Fruit fly (Drosophila melanogaster) whole organism, prepupa: ENCODE measurements around the gene kumpel.

Source experiments
- Blimp-1 ChIP-seq: fragments of 200-800 bp; sonication (Bioruptor generic); optimal IDR thresholded peaks from 3 replicates; lab custom pipeline; 2017; ENCODE audit warnings: missing biosample characterization, missing genetic modification characterization, mild to moderate bottlenecking, moderate library complexity, missing genetic modification reagents
- CG10631 ChIP-seq: fragments of 200-800 bp; sonication (Bioruptor generic); optimal IDR thresholded peaks from 2 replicates; lab custom pipeline; 2016; ENCODE audit warnings: missing biosample characterization, missing genetic modification characterization
- CG11294 ChIP-seq: fragments of 200-800 bp; sonication (Bioruptor generic); IDR thresholded peaks from 2 replicates; pipeline ENCODE4 v1.3.6; 2022; ENCODE audit warnings: missing biosample characterization, missing genetic modification characterization
- CG11762 ChIP-seq: fragments of 200-800 bp; sonication (Bioruptor generic); optimal IDR thresholded peaks from 3 replicates; lab custom pipeline; 2016; ENCODE audit warnings: missing biosample characterization, missing genetic modification characterization; ENCODE audit not compliant: insufficient read depth
- CG15336 ChIP-seq: fragments of 200-800 bp; sonication (Bioruptor generic); IDR thresholded peaks from 2 replicates; pipeline ENCODE4 v1.3.6; 2022; ENCODE audit warnings: missing biosample characterization, missing genetic modification characterization
- CG1621 ChIP-seq: fragments of 200-800 bp; sonication (Bioruptor generic); optimal IDR thresholded peaks from 3 replicates; lab custom pipeline; 2018; ENCODE audit warnings: missing biosample characterization, mild to moderate bottlenecking, missing genetic modification characterization
- CG16779 ChIP-seq: fragments of 200-800 bp; sonication (Bioruptor generic); optimal IDR thresholded peaks from 3 replicates; lab custom pipeline; 2017; ENCODE audit warnings: missing biosample characterization, mild to moderate bottlenecking, missing genetic modification characterization
- CG3919 ChIP-seq: fragments of 200-800 bp; sonication (Bioruptor generic); optimal IDR thresholded peaks from 3 replicates; lab custom pipeline; 2016; ENCODE audit warnings: missing biosample characterization, missing genetic modification characterization
- CG6163 ChIP-seq: fragments of 200-800 bp; sonication (Bioruptor generic); IDR thresholded peaks from 3 replicates; pipeline ENCODE4 v1.3.6; 2022; ENCODE audit warnings: missing biosample characterization, missing genetic modification characterization
- CG6792 ChIP-seq: fragments of 200-800 bp; sonication (Bioruptor generic); optimal IDR thresholded peaks from 3 replicates; lab custom pipeline; 2016; ENCODE audit warnings: missing biosample characterization, missing genetic modification characterization
- CG6808 ChIP-seq: fragments of 200-800 bp; sonication (Bioruptor generic); optimal IDR thresholded peaks from 3 replicates; lab custom pipeline; 2017; ENCODE audit warnings: missing biosample characterization, missing genetic modification characterization, mild to moderate bottlenecking, moderate library complexity, missing genetic modification reagents
- CG6854 ChIP-seq: fragments of 200-800 bp; sonication (Bioruptor generic); optimal IDR thresholded peaks from 2 replicates; lab custom pipeline; 2017; ENCODE audit warnings: missing biosample characterization, mild to moderate bottlenecking, missing genetic modification characterization
- CG7368 ChIP-seq: fragments of 200-800 bp; sonication (Bioruptor generic); optimal IDR thresholded peaks from 3 replicates; lab custom pipeline; 2016; ENCODE audit warnings: missing biosample characterization, missing genetic modification characterization
- CG8119 ChIP-seq: fragments of 200-800 bp; sonication (Bioruptor generic); IDR thresholded peaks from 3 replicates; pipeline ENCODE4 v1.3.6; 2022; ENCODE audit warnings: missing biosample characterization, missing genetic modification characterization
- CG8319 ChIP-seq: fragments of 200-800 bp; sonication (Bioruptor generic); optimal IDR thresholded peaks from 3 replicates; lab custom pipeline; 2016; ENCODE audit warnings: missing biosample characterization, missing genetic modification characterization
- CG8632 ChIP-seq: fragments of 200-800 bp; sonication (Bioruptor generic); optimal IDR thresholded peaks from 3 replicates; lab custom pipeline; 2016; ENCODE audit warnings: missing biosample characterization, missing genetic modification characterization
- CG9139 ChIP-seq: fragments of 200-800 bp; sonication (Bioruptor generic); optimal IDR thresholded peaks from 3 replicates; lab custom pipeline; 2017; ENCODE audit warnings: missing biosample characterization, mild to moderate bottlenecking, missing genetic modification characterization
- Eip75B ChIP-seq: fragments of 200-800 bp; sonication (Bioruptor generic); optimal IDR thresholded peaks from 3 replicates; lab custom pipeline; 2016; ENCODE audit warnings: missing biosample characterization, missing genetic modification characterization
- Eip78C ChIP-seq: fragments of 200-800 bp; sonication (Bioruptor generic); peaks from one replicate; lab custom pipeline; 2016; ENCODE audit warnings: missing biosample characterization, missing genetic modification characterization
- Eip93F ChIP-seq: fragments of 200-800 bp; sonication (Bioruptor generic); optimal IDR thresholded peaks from 2 replicates; lab custom pipeline; 2016; ENCODE audit warnings: missing biosample characterization, mild to moderate bottlenecking, missing genetic modification characterization
- Ets21C ChIP-seq: fragments of 200-800 bp; sonication (Bioruptor generic); optimal IDR thresholded peaks from 3 replicates; lab custom pipeline; 2016; ENCODE audit warnings: missing biosample characterization, missing genetic modification characterization
- Ets96B ChIP-seq: fragments of 200-800 bp; optimal IDR thresholded peaks from 2 replicates; lab custom pipeline; 2019; ENCODE audit warnings: missing biosample characterization, mild to moderate bottlenecking, missing genetic modification characterization, moderate library complexity
- Gug ChIP-seq: fragments of 200-800 bp; sonication (Bioruptor generic); IDR thresholded peaks from 2 replicates; pipeline ENCODE4 v1.3.6; 2022; ENCODE audit warnings: missing biosample characterization, missing genetic modification characterization
- Hr38 ChIP-seq: sonication (Bioruptor generic); optimal IDR thresholded peaks from 2 replicates; lab custom pipeline; 2016; ENCODE audit warnings: missing biosample characterization, missing genetic modification characterization
- Hr4 ChIP-seq: fragments of 200-800 bp; sonication (Bioruptor generic); optimal IDR thresholded peaks from 3 replicates; lab custom pipeline; 2016; ENCODE audit warnings: missing biosample characterization, missing genetic modification characterization
- Lpt ChIP-seq: fragments of 200-800 bp; sonication (Bioruptor generic); optimal IDR thresholded peaks from 3 replicates; lab custom pipeline; 2016; ENCODE audit warnings: missing biosample characterization, missing genetic modification characterization
- OdsH ChIP-seq: fragments of 200-800 bp; sonication (Bioruptor generic); optimal IDR thresholded peaks from 3 replicates; lab custom pipeline; 2016; ENCODE audit warnings: missing biosample characterization, missing genetic modification characterization
- Smox ChIP-seq: fragments of 200-800 bp; sonication (Bioruptor generic); optimal IDR thresholded peaks from 3 replicates; lab custom pipeline; 2016; ENCODE audit warnings: missing biosample characterization, missing genetic modification characterization
- Sox14 ChIP-seq: fragments of 200-800 bp; sonication (Bioruptor generic); optimal IDR thresholded peaks from 3 replicates; lab custom pipeline; 2016; ENCODE audit warnings: missing biosample characterization, missing genetic modification characterization
- Sox15 ChIP-seq: fragments of 200-800 bp; sonication (Bioruptor generic); optimal IDR thresholded peaks from 3 replicates; lab custom pipeline; 2016; ENCODE audit warnings: missing biosample characterization, missing genetic modification characterization
- acj6 ChIP-seq: fragments of 200-800 bp; sonication (Bioruptor generic); optimal IDR thresholded peaks from 3 replicates; lab custom pipeline; 2016; ENCODE audit warnings: missing biosample characterization, missing genetic modification characterization
- cyc ChIP-seq: fragments of 200-800 bp; sonication (Bioruptor generic); optimal IDR thresholded peaks from 3 replicates; lab custom pipeline; 2016; ENCODE audit warnings: missing biosample characterization, missing genetic modification characterization
- dac ChIP-seq: fragments of 200-800 bp; sonication (Bioruptor generic); optimal IDR thresholded peaks from 2 replicates; lab custom pipeline; 2017; ENCODE audit warnings: missing biosample characterization, mild to moderate bottlenecking, missing genetic modification characterization
- dsx ChIP-seq: fragments of 200-800 bp; optimal IDR thresholded peaks from 3 replicates; lab custom pipeline; 2019; ENCODE audit warnings: missing biosample characterization, mild to moderate bottlenecking, missing genetic modification characterization, moderate library complexity; ENCODE audit not compliant: poor library complexity, severe bottlenecking
- eg ChIP-seq: fragments of 200-800 bp; sonication (Bioruptor generic); IDR thresholded peaks from 3 replicates; pipeline ENCODE4 v1.3.6; 2022; ENCODE audit warnings: missing biosample characterization, missing genetic modification characterization
- esn ChIP-seq: fragments of 200-800 bp; sonication (Bioruptor generic); optimal IDR thresholded peaks from 2 replicates; lab custom pipeline; 2016; ENCODE audit warnings: missing biosample characterization, mild to moderate bottlenecking, missing genetic modification characterization, moderate library complexity
- fd59A ChIP-seq: fragments of 200-800 bp; sonication (Bioruptor generic); optimal IDR thresholded peaks from 2 replicates; lab custom pipeline; 2017; ENCODE audit warnings: missing biosample characterization, mild to moderate bottlenecking, missing genetic modification characterization, missing genetic modification reagents
- fd85E ChIP-seq: fragments of 200-800 bp; sonication (Bioruptor generic); optimal IDR thresholded peaks from 3 replicates; lab custom pipeline; 2016; ENCODE audit warnings: missing biosample characterization, missing genetic modification characterization
- fkh ChIP-seq: fragments of 200-800 bp; sonication (Bioruptor generic); optimal IDR thresholded peaks from 3 replicates; lab custom pipeline; 2017; ENCODE audit warnings: missing biosample characterization, mild to moderate bottlenecking, missing genetic modification characterization, moderate library complexity
- lz ChIP-seq: fragments of 200-800 bp; sonication (Bioruptor generic); optimal IDR thresholded peaks from 3 replicates; lab custom pipeline; 2016; ENCODE audit warnings: missing biosample characterization, missing genetic modification characterization
- pdm3 ChIP-seq: fragments of 200-800 bp; sonication (Bioruptor generic); optimal IDR thresholded peaks from 3 replicates; lab custom pipeline; 2016; ENCODE audit warnings: missing biosample characterization, missing genetic modification characterization
- salr ChIP-seq, 2 experiments: fragments of 200-800 bp; sonication (Bioruptor generic); optimal IDR thresholded peaks; 3 replicates each; lab custom pipeline; 2016 to 2018; ENCODE audit warnings: missing biosample characterization in 2 of 2, missing genetic modification characterization in 2 of 2, mild to moderate bottlenecking in 1 of 2
- spab ChIP-seq: fragments of 200-800 bp; sonication (Bioruptor generic); optimal IDR thresholded peaks from 2 replicates; lab custom pipeline; 2017; ENCODE audit warnings: missing biosample characterization, mild to moderate bottlenecking, missing genetic modification characterization, missing genetic modification reagents
- ss ChIP-seq, 2 experiments: fragments of 200-800 bp; sonication (Bioruptor generic); optimal IDR thresholded peaks; 2 replicates in 1 of 2; 3 replicates in 1 of 2; lab custom pipeline; 2017 to 2018; ENCODE audit warnings: mild to moderate bottlenecking in 2 of 2, missing biosample characterization in 2 of 2, missing genetic modification characterization in 2 of 2, moderate library complexity in 1 of 2
- topi ChIP-seq: fragments of 200-800 bp; sonication (Bioruptor generic); optimal IDR thresholded peaks from 3 replicates; lab custom pipeline; 2016; ENCODE audit warnings: missing biosample characterization, missing genetic modification characterization
- vri ChIP-seq: fragments of 200-800 bp; sonication (Bioruptor generic); optimal IDR thresholded peaks from 3 replicates; lab custom pipeline; 2016; ENCODE audit warnings: missing biosample characterization, mild to moderate bottlenecking, missing genetic modification characterization

The kumpel gene

dm6 chr3R:25879324-25879766 lies 27.5 kb upstream of the kumpel start (continued):
- TF ChIP-seq CG11294 (GFP tag; lab: Robert Waterston, UW): 0 out of 2 replicates have a peak, but pooled peaks have one; percentile 51
- TF ChIP-seq ss (GFP tag; optimal IDR thresholded peaks at IDR 0.05; lab: Kevin White, UChicago): no peak
- peak; percentile 11 for TF ChIP-seq dsx
- TF ChIP-seq CG1621 (tag; lab: Kevin White, UChicago): no peak
- peak; percentile 61 for TF ChIP-seq pdm3 (GFP tag; lab: Kevin White, UChicago)
- TF ChIP-seq CG6163 (GFP tag; lab: Robert Waterston, UW): no peak
- no peak for TF ChIP-seq fkh (GFP tag; lab: Kevin White, UChicago)
- no peak for TF ChIP-seq Sox15 (GFP tag; lab: Kevin White, UChicago)
- TF ChIP-seq lz (GFP tag; lab: Kevin White, UChicago): no peak
- peak; percentile 53 for TF ChIP-seq OdsH (GFP tag; lab: Kevin White, UChicago)
- no peak for TF ChIP-seq CG10631 (GFP tag; lab: Kevin White, UChicago)
- TF ChIP-seq esn (GFP tag; lab: Kevin White, UChicago): peak; percentile 28
- TF ChIP-seq eg (GFP tag; lab: Robert Waterston, UW): no peak; the same call in 2 of the 3 replicates
- TF ChIP-seq spab (GFP tag; lab: Kevin White, UChicago): no peak
- no peak for TF ChIP-seq CG9139 (GFP tag; lab: Kevin White, UChicago)
- TF ChIP-seq CG8119 (GFP tag; lab: Robert Waterston, UW): peak; percentile 78; the same call in 2 of the 3 replicates
- no peak for TF ChIP-seq Blimp-1 (GFP tag; lab: Kevin White, UChicago)
- TF ChIP-seq salr (GFP tag; optimal IDR thresholded peaks at IDR 0.05; lab: Kevin White, UChicago): peak in 1 of 2 experiments; percentile 65
- TF ChIP-seq CG6854: no peak
- no peak for TF ChIP-seq vri (GFP tag; lab: Kevin White, UChicago)
- TF ChIP-seq fd59A (GFP tag; lab: Kevin White, UChicago): no peak
- peak; percentile 39 for TF ChIP-seq acj6 (GFP tag; lab: Kevin White, UChicago)
- peak; percentile 3 for TF ChIP-seq cyc (GFP tag; lab: Kevin White, UChicago)
- TF ChIP-seq CG7368 (GFP tag; lab: Kevin White, UChicago): no peak
- peak; percentile 79 for TF ChIP-seq Eip78C (GFP tag; lab: Kevin White, UChicago)
- TF ChIP-seq Gug: peak; percentile 70
- peak; percentile 79 for TF ChIP-seq Hr4
- TF ChIP-seq fd85E (GFP tag; lab: Kevin White, UChicago): no peak
- no peak for TF ChIP-seq topi

dm6 chr3R:25880198-25880970 lies 26.4 kb upstream of the kumpel start:
- TF ChIP-seq Eip78C (GFP tag; lab: Kevin White, UChicago) (peak; percentile 76), Eip93F (GFP tag; lab: Kevin White, UChicago) (no peak), Hr38 (GFP tag; lab: Kevin White, UChicago) (no peak), spab (GFP tag; lab: Kevin White, UChicago) (peak; percentile 23), CG6808 (GFP tag; lab: Kevin White, UChicago) (no peak), Hr4 (peak; percentile 47), Smox (peak; percentile 3), CG8319 (no peak), CG3919 (peak; percentile 43), CG16779 (tag; lab: Kevin White, UChicago) (no peak), CG15336 (GFP tag; lab: Robert Waterston, UW) (peak; percentile 70), OdsH (GFP tag; lab: Kevin White, UChicago) (peak; percentile 41), dac (GFP tag; lab: Kevin White, UChicago) (no peak), Ets21C (GFP tag; lab: Kevin White, UChicago) (no peak), CG10631 (GFP tag; lab: Kevin White, UChicago) (peak; percentile 66), CG6163 (GFP tag; lab: Robert Waterston, UW) (peak; percentile 18; the same call in 1 of the 3 replicates), Sox14 (GFP tag; lab: Kevin White, UChicago) (no peak), Lpt (GFP tag; lab: Kevin White, UChicago) (peak; percentile 52), fkh (GFP tag; lab: Kevin White, UChicago) (peak; percentile 71), CG8632 (peak; percentile 57), CG6792 (GFP tag; lab: Kevin White, UChicago) (peak; percentile 62), pdm3 (GFP tag; lab: Kevin White, UChicago) (peak; percentile 15), salr (GFP tag; optimal IDR thresholded peaks at IDR 0.05; lab: Kevin White, UChicago) (peak in 1 of 2 experiments; percentile 55), CG9139 (GFP tag; lab: Kevin White, UChicago) (no peak), Blimp-1 (GFP tag; lab: Kevin White, UChicago) (peak; percentile 14), Sox15 (GFP tag; lab: Kevin White, UChicago) (no peak), CG11762 (GFP tag; lab: Kevin White, UChicago) (peak; percentile 22), Eip75B (GFP tag; lab: Kevin White, UChicago) (peak; percentile 35), Ets96B (tag; lab: Kevin White, UChicago) (peak; percentile 53), CG8119 (GFP tag; lab: Robert Waterston, UW) (peak; percentile 70)
